Fruit fly (Drosophila melanogaster) whole organism, pupa: ENCODE results near the gene firl.

Experiments
- CG10348 ChIP-seq: fragments of 200-800 bp; sonication (Bioruptor generic); IDR thresholded peaks from 2 replicates; pipeline ENCODE4 v1.3.6; 2022; ENCODE audit warnings: missing biosample characterization, missing genetic modification characterization
- CG12605 ChIP-seq: fragments of 200-800 bp; sonication (Bioruptor generic); IDR thresholded peaks from 2 replicates; pipeline ENCODE4 v1.3.6; 2022; ENCODE audit warnings: missing biosample characterization, missing genetic modification characterization
- CG14655 ChIP-seq: fragments of 200-800 bp; sonication (Bioruptor generic); optimal IDR thresholded peaks from 3 replicates; lab custom pipeline; 2017; ENCODE audit warnings: mild to moderate bottlenecking, missing biosample characterization, missing genetic modification reagents, missing genetic modification characterization
- CG15710 ChIP-seq: fragments of 200-800 bp; sonication (Bioruptor generic); optimal IDR thresholded peaks from 2 replicates; lab custom pipeline; 2018; ENCODE audit warnings: missing biosample characterization, mild to moderate bottlenecking, missing genetic modification characterization, moderate library complexity
- CG32121 ChIP-seq: fragments of 200-800 bp; sonication (Bioruptor generic); IDR thresholded peaks from 2 replicates; pipeline ENCODE4 v1.3.6; 2022; ENCODE audit warnings: missing biosample characterization, missing genetic modification characterization
- CG8159 ChIP-seq: fragments of 200-800 bp; sonication (Bioruptor generic); optimal IDR thresholded peaks from 3 replicates; lab custom pipeline; 2018; ENCODE audit warnings: missing biosample characterization, mild to moderate bottlenecking, missing genetic modification characterization, moderate library complexity
- D1 ChIP-seq: fragments of 200-800 bp; sonication (Bioruptor generic); optimal IDR thresholded peaks from 2 replicates; lab custom pipeline; 2018; ENCODE audit warnings: missing biosample characterization, mild to moderate bottlenecking, missing genetic modification characterization, moderate library complexity
- EcR ChIP-seq: fragments of 200-800 bp; sonication (Bioruptor generic); optimal IDR thresholded peaks from 3 replicates; lab custom pipeline; 2019; ENCODE audit warnings: missing biosample characterization, missing genetic modification characterization, mild to moderate bottlenecking, moderate library complexity, missing genetic modification reagents
- Pif1B ChIP-seq: fragments of 200-800 bp; sonication (Bioruptor generic); optimal IDR thresholded peaks from 3 replicates; lab custom pipeline; 2016; ENCODE audit warnings: missing biosample characterization, missing genetic modification characterization
- fd96Ca ChIP-seq: fragments of 200-800 bp; sonication (Bioruptor generic); IDR thresholded peaks from 3 replicates; pipeline ENCODE4 v1.3.6; 2022; ENCODE audit warnings: missing biosample characterization, missing genetic modification characterization
- gl ChIP-seq: fragments of 200-800 bp; sonication (Bioruptor generic); optimal IDR thresholded peaks from 2 replicates; lab custom pipeline; 2018; ENCODE audit warnings: missing biosample characterization, mild to moderate bottlenecking, missing genetic modification characterization

DNA sequence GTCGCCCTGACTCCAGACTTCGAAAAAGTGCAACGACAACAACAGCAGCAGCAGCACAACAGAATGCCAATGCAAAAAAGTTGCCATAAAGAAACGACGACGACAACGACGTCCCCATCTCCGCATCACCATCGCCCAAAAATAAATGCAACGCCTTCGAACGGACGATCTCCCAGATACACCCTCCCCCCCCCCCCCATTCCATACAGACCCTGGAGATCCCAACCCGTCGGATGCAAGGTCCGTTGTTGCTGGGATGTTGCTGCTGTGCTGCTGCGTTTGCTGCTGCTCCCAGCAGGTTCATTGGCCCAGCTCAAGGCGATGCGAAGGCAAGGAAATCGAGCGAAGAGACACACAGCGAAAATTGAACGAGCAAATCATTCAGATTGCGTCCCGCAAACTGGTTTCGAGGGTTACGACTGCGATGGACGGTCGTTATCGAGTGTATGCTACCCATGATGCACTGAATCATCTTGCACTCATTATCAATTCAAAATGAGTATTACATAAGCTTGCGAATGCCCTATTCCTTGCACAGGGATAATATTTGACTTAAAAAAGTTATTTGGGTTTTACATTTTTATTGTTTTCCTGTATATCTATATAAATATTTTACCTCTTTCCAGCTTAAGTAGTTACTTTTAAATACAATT, 52.7 kb downstream of the firl start:
- TF ChIP-seq CG14655 (GFP tag; lab: Kevin White, UChicago) (no peak), CG10348 (no peak), Pif1B (GFP tag; lab: Kevin White, UChicago) (peak; percentile 36), fd96Ca (GFP tag; lab: Robert Waterston, UW) (peak; percentile 67; the same call in 2 of the 3 replicates), EcR (peak; percentile 100), CG32121 (GFP tag; lab: Robert Waterston, UW) (no peak; the same call in 1 of the 2 replicates), gl (tag; lab: Kevin White, UChicago) (peak; percentile 85), CG15710 (tag; lab: Kevin White, UChicago) (peak; percentile 30), CG12605 (GFP tag; lab: Robert Waterston, UW) (peak; percentile 42), D1 (no peak), CG8159 (peak; percentile 21)
